Fruit fly (Drosophila melanogaster): ENCODE data around the gene Nbr.

Gene Nbr

DNA sequence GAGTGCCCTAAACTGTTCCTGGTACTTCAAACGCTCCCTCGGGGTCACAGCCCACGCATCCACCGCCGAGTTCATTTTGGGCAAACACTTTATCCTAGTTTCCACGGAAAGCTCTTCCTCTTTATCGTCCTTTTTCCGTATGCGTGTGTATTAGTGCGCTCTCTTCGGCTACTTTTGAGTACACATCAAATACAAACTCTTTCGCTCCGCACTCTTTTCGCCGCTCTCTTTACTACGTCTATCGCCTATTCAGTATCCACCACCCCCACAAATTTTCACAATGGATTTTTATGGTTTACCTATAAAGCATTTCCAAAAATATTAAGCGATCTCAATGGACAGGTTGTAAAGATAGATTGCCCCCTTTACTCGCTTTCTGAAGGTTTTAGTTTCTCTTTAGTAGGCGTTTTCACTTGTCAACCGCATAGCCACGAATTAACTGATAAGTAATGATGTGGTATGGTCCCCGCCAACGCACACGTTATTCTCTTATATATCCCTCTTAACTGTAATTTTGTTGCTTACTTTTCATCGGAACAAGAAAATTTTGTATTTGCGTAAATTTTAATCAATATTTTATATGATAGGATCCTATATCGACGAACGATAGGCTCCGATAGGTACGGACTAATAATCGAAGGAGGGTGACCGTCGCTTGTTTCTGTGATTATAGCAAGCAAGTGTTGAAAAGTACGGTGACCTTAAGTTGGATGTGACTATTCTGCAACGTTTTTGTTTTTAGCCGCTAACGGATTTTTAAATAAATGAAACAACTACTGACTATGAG, 21.0 kb downstream of the Nbr start, which contains the start of gene Dap160 (continued):
- TF ChIP-seq CG6854 (GFP tag; optimal IDR thresholded peaks at IDR 0.05) (no peak), CG18011 (GFP tag; optimal IDR thresholded peaks at IDR 0.05) (no peak), CG14441 (GFP tag; IDR thresholded peaks at IDR 0.05) (no peak), CG8478 (optimal IDR thresholded peaks at IDR 0.05) (no peak), gfzf (GFP tag; optimal IDR thresholded peaks at IDR 0.05) (peak; percentile 60), dimm (GFP tag; IDR thresholded peaks at IDR 0.05) (no peak), CG12236 (GFP tag; optimal IDR thresholded peaks at IDR 0.05) (no peak), Doc3 (GFP tag; IDR thresholded peaks at IDR 0.05; ENCODE audit: partially characterized antibody) (peak; percentile 47; the same call in 1 of the 3 replicates), kay (GFP tag; optimal IDR thresholded peaks at IDR 0.05) (no peak), Nf-YB (GFP tag; optimal IDR thresholded peaks at IDR 0.05) (no peak), CG11398 (GFP tag; optimal IDR thresholded peaks at IDR 0.05) (no peak), HLH4C (GFP tag; IDR thresholded peaks at IDR 0.05; ENCODE audit: partially characterized antibody) (peak; percentile 62), gsb (GFP tag; IDR thresholded peaks at IDR 0.05) (no peak), CG16815 (GFP tag; optimal IDR thresholded peaks at IDR 0.05) (no peak), az2 (GFP tag; optimal IDR thresholded peaks at IDR 0.05) (no peak), CG4424 (GFP tag; optimal IDR thresholded peaks at IDR 0.05) (no peak), CG10274 (GFP tag; optimal IDR thresholded peaks at IDR 0.05) (no peak), slp2 (GFP tag; optimal IDR thresholded peaks at IDR 0.05) (no peak), CG5180 (GFP tag; optimal IDR thresholded peaks at IDR 0.05) (no peak), amos (GFP tag; IDR thresholded peaks at IDR 0.05; ENCODE audit: partially characterized antibody) (peak; percentile 85), CG14860 (GFP tag; IDR thresholded peaks at IDR 0.05; ENCODE audit: partially characterized antibody) (peak; percentile 48; the same call in 1 of the 3 replicates), lola (GFP tag; optimal IDR thresholded peaks at IDR 0.05) (no peak), insv (GFP tag; optimal IDR thresholded peaks at IDR 0.05) (no peak), CG17359 (tag; optimal IDR thresholded peaks at IDR 0.05) (no peak), wor (GFP tag; IDR thresholded peaks at IDR 0.05) (no peak), CG17829 (tag; optimal IDR thresholded peaks at IDR 0.05) (no peak), h (optimal IDR thresholded peaks at IDR 0.05) (no peak), vnd (GFP tag; IDR thresholded peaks at IDR 0.05; ENCODE audit: partially characterized antibody) (peak; percentile 64), CG34224 (GFP tag; IDR thresholded peaks at IDR 0.05; ENCODE audit: partially characterized antibody) (peak; percentile 79), zen2 (GFP tag; IDR thresholded peaks at IDR 0.05; ENCODE audit: partially characterized antibody) (peak; percentile 50; the same call in 1 of the 3 replicates), abd-A (tag; optimal IDR thresholded peaks at IDR 0.05) (no peak), repo (GFP tag; optimal IDR thresholded peaks at IDR 0.05) (no peak), bab2 (GFP tag; optimal IDR thresholded peaks at IDR 0.05) (no peak), NC2α (GFP tag; optimal IDR thresholded peaks at IDR 0.05) (no peak), slbo (GFP tag; IDR thresholded peaks at IDR 0.05) (no peak; the same call in 1 of the 2 replicates), hkb (optimal IDR thresholded peaks at IDR 0.05) (no peak), hkb (GFP tag; IDR thresholded peaks at IDR 0.05) (no peak), Dad (GFP tag; optimal IDR thresholded peaks at IDR 0.05) (no peak), jing (GFP tag; optimal IDR thresholded peaks at IDR 0.05) (no peak), nau (GFP tag; optimal IDR thresholded peaks at IDR 0.05) (no peak), tgo (GFP tag; IDR thresholded peaks at IDR 0.05) (no peak), CG3838 (GFP tag; optimal IDR thresholded peaks at IDR 0.05) (no peak), Dek (tag; optimal IDR thresholded peaks at IDR 0.05) (no peak), exex (tag; optimal IDR thresholded peaks at IDR 0.05) (peak; percentile 39), CG13287 (GFP tag; IDR thresholded peaks at IDR 0.05; ENCODE audit: partially characterized antibody) (peak; percentile 77), disco-r (GFP tag; optimal IDR thresholded peaks at IDR 0.05) (no peak), Abd-B (GFP tag; optimal IDR thresholded peaks at IDR 0.05) (no peak), ttk (GFP tag; IDR thresholded peaks at IDR 0.05) (no peak), CG9727 (GFP tag; optimal IDR thresholded peaks at IDR 0.05) (no peak), cas (GFP tag; IDR thresholded peaks at IDR 0.05) (no peak)
